Worm (Caenorhabditis elegans) whole organism, late embryonic: Measurements from ENCODE around the gene ubc-21.

ENCODE experiments used
- C08G9.2 ChIP-seq: sonication (generic microtip); optimal IDR thresholded peaks from 2 replicates; lab custom pipeline; 2016; ENCODE audit warnings: mild to moderate bottlenecking, missing genetic modification characterization, moderate library complexity, missing compliant biosample characterization
- F13H6.1 ChIP-seq: sonication (generic microtip); optimal IDR thresholded peaks from 2 replicates; lab custom pipeline; 2016; ENCODE audit warnings: missing genetic modification characterization, missing compliant biosample characterization
- K02D7.2 ChIP-seq: sonication (generic microtip); optimal IDR thresholded peaks from 2 replicates; lab custom pipeline; 2017; ENCODE audit warnings: mild to moderate bottlenecking, missing genetic modification characterization, missing compliant biosample characterization
- K09A11.1 ChIP-seq: sonication (generic microtip); optimal IDR thresholded peaks from 2 replicates; lab custom pipeline; 2017; ENCODE audit warnings: antibody characterized with exemption, mild to moderate bottlenecking, missing genetic modification characterization, missing compliant biosample characterization; ENCODE audit not compliant: insufficient read depth
- T23F11.4 ChIP-seq: fragments of 200-800 bp; sonication (Bioruptor generic); optimal IDR thresholded peaks from 2 replicates; lab custom pipeline; 2018; ENCODE audit warnings: mild to moderate bottlenecking, missing genetic modification characterization, missing compliant biosample characterization
- Y22D7AL.16 ChIP-seq: sonication (generic microtip); optimal IDR thresholded peaks from 2 replicates; lab custom pipeline; 2016; ENCODE audit warnings: missing genetic modification characterization, missing compliant biosample characterization
- ama-1 ChIP-seq: fragments of 150-350 bp; optimal IDR thresholded peaks from 2 replicates; lab custom pipeline; 2014
- ceh-14 ChIP-seq: sonication (generic microtip); optimal IDR thresholded peaks from 2 replicates; lab custom pipeline; 2016; ENCODE audit warnings: missing genotype, missing genetic modification characterization, missing compliant biosample characterization
- ceh-18 ChIP-seq: sonication (generic microtip); optimal IDR thresholded peaks from 2 replicates; lab custom pipeline; 2016; ENCODE audit warnings: missing genetic modification characterization, missing compliant biosample characterization
- ceh-2 ChIP-seq: sonication (generic microtip); optimal IDR thresholded peaks from 2 replicates; lab custom pipeline; 2016; ENCODE audit warnings: missing genotype, missing genetic modification characterization, missing compliant biosample characterization
- ceh-22 ChIP-seq: sonication (generic microtip); optimal IDR thresholded peaks from 2 replicates; lab custom pipeline; 2017; ENCODE audit warnings: missing biosample characterization, missing genetic modification characterization
- ceh-24 ChIP-seq: sonication (generic microtip); optimal IDR thresholded peaks from 2 replicates; lab custom pipeline; 2016; ENCODE audit warnings: mild to moderate bottlenecking, missing genetic modification characterization, missing compliant biosample characterization
- ceh-30 ChIP-seq: fragments of 150-350 bp; optimal IDR thresholded peaks from 2 replicates; lab custom pipeline; 2014; ENCODE audit warnings: missing biosample characterization, missing genetic modification characterization
- ceh-48 ChIP-seq: sonication (generic microtip); optimal IDR thresholded peaks from 2 replicates; lab custom pipeline; 2016; ENCODE audit warnings: missing genetic modification characterization, inconsistent platforms, missing compliant biosample characterization
- ceh-9 ChIP-seq: sonication (generic microtip); optimal IDR thresholded peaks from 2 replicates; lab custom pipeline; 2016; ENCODE audit warnings: mild to moderate bottlenecking, missing genetic modification characterization, inconsistent platforms, missing compliant biosample characterization
- che-1 ChIP-seq: sonication (generic microtip); optimal IDR thresholded peaks from 2 replicates; lab custom pipeline; 2016; ENCODE audit warnings: mild to moderate bottlenecking, missing genetic modification characterization, missing compliant biosample characterization
- dmd-4 ChIP-seq: sonication (generic microtip); optimal IDR thresholded peaks from 2 replicates; lab custom pipeline; 2016; ENCODE audit warnings: borderline replicate concordance, missing genetic modification characterization, missing compliant biosample characterization
- elt-2 ChIP-seq: sonication (generic microtip); optimal IDR thresholded peaks from 2 replicates; lab custom pipeline; 2016; ENCODE audit warnings: missing genetic modification reagents, missing genetic modification characterization, missing compliant biosample characterization
- elt-4 ChIP-seq: sonication (generic microtip); optimal IDR thresholded peaks from 2 replicates; lab custom pipeline; 2016; ENCODE audit warnings: missing genetic modification characterization, missing compliant biosample characterization
- fax-1 ChIP-seq: sonication (generic microtip); optimal IDR thresholded peaks from 2 replicates; lab custom pipeline; 2016; ENCODE audit warnings: missing genotype, missing genetic modification characterization, missing compliant biosample characterization
- fkh-10 ChIP-seq: fragments of 150-350 bp; optimal IDR thresholded peaks from 2 replicates; lab custom pipeline; 2014; ENCODE audit warnings: missing biosample characterization, missing genetic modification reagents, missing genetic modification characterization
- fkh-6 ChIP-seq: sonication (generic microtip); optimal IDR thresholded peaks from 2 replicates; lab custom pipeline; 2016; ENCODE audit warnings: missing genetic modification characterization, missing compliant biosample characterization
- hlh-13 ChIP-seq: fragments of 200-800 bp; sonication (Bioruptor generic); optimal IDR thresholded peaks from 2 replicates; lab custom pipeline; 2018; ENCODE audit warnings: mild to moderate bottlenecking, missing genetic modification characterization, missing compliant biosample characterization
- hlh-15 ChIP-seq: sonication (generic microtip); optimal IDR thresholded peaks from 2 replicates; lab custom pipeline; 2016; ENCODE audit warnings: missing genetic modification characterization, missing compliant biosample characterization
- hlh-30 ChIP-seq: sonication (generic microtip); optimal IDR thresholded peaks from 2 replicates; lab custom pipeline; 2017; ENCODE audit warnings: antibody characterized with exemption, missing genetic modification characterization, missing compliant biosample characterization; ENCODE audit not compliant: insufficient read depth
- hlh-8 ChIP-seq: sonication (generic microtip); optimal IDR thresholded peaks from 2 replicates; lab custom pipeline; 2016; ENCODE audit warnings: missing genotype, missing genetic modification characterization, missing compliant biosample characterization
- lin-11 ChIP-seq: fragments of 200-800 bp; sonication (Bioruptor generic); optimal IDR thresholded peaks from 2 replicates; lab custom pipeline; 2018; ENCODE audit warnings: mild to moderate bottlenecking, missing genetic modification characterization, missing compliant biosample characterization
- madf-2 ChIP-seq: sonication (generic microtip); optimal IDR thresholded peaks from 2 replicates; lab custom pipeline; 2017; ENCODE audit warnings: missing genetic modification characterization, missing compliant biosample characterization
- nfya-1 ChIP-seq: sonication (generic microtip); optimal IDR thresholded peaks from 2 replicates; lab custom pipeline; 2017; ENCODE audit warnings: missing genetic modification characterization, mild to moderate bottlenecking, missing compliant biosample characterization, antibody characterized with exemption, moderate library complexity
- npax-4 ChIP-seq: sonication (generic microtip); optimal IDR thresholded peaks from 2 replicates; lab custom pipeline; 2016; ENCODE audit warnings: missing genetic modification characterization, missing compliant biosample characterization
- odd-2 ChIP-seq: sonication (generic microtip); optimal IDR thresholded peaks from 2 replicates; lab custom pipeline; 2017; ENCODE audit warnings: antibody characterized with exemption, mild to moderate bottlenecking, missing genetic modification characterization, missing compliant biosample characterization
- pat-9 ChIP-seq: fragments of 200-800 bp; sonication (Bioruptor generic); optimal IDR thresholded peaks from 2 replicates; lab custom pipeline; 2018; ENCODE audit warnings: mild to moderate bottlenecking, missing genetic modification characterization, moderate library complexity, missing compliant biosample characterization
- pha-2 ChIP-seq: sonication (generic microtip); optimal IDR thresholded peaks from 2 replicates; lab custom pipeline; 2017; ENCODE audit warnings: mild to moderate bottlenecking, missing genetic modification characterization, missing compliant biosample characterization
- pha-4 ChIP-seq: fragments of 150-350 bp; optimal IDR thresholded peaks from 2 replicates; lab custom pipeline; 2018; ENCODE audit warnings: missing biosample characterization, missing genetic modification reagents, missing genetic modification characterization
- pqm-1 ChIP-seq: sonication (generic microtip); optimal IDR thresholded peaks from 2 replicates; lab custom pipeline; 2016; ENCODE audit warnings: missing genetic modification characterization, missing compliant biosample characterization
- pros-1 ChIP-seq: fragments of 150-350 bp; optimal IDR thresholded peaks from 2 replicates; lab custom pipeline; 2014; ENCODE audit warnings: missing biosample characterization, missing genetic modification reagents, missing genetic modification characterization
- ref-2 ChIP-seq: sonication (generic microtip); optimal IDR thresholded peaks from 2 replicates; lab custom pipeline; 2016; ENCODE audit warnings: missing genetic modification characterization, missing compliant biosample characterization
- rnt-1 ChIP-seq: sonication (generic microtip); optimal IDR thresholded peaks from 2 replicates; lab custom pipeline; 2016; ENCODE audit warnings: missing genetic modification characterization, missing compliant biosample characterization
- sox-2 ChIP-seq: fragments of 200-800 bp; sonication (Bioruptor generic); IDR thresholded peaks from 2 replicates; pipeline ENCODE4 v1.3.6; 2022; ENCODE audit warnings: missing genetic modification reagents, missing genetic modification characterization, missing compliant biosample characterization
- sox-4 ChIP-seq: sonication (generic microtip); optimal IDR thresholded peaks from 2 replicates; lab custom pipeline; 2017; ENCODE audit warnings: mild to moderate bottlenecking, missing genetic modification characterization, inconsistent platforms, missing compliant biosample characterization
- syd-9 ChIP-seq: sonication (generic microtip); optimal IDR thresholded peaks from 2 replicates; lab custom pipeline; 2016; ENCODE audit warnings: mild to moderate bottlenecking, missing genetic modification characterization, moderate library complexity, missing compliant biosample characterization
- tbx-7 ChIP-seq: sonication (generic microtip); optimal IDR thresholded peaks from 2 replicates; lab custom pipeline; 2016; ENCODE audit warnings: missing genotype, missing genetic modification characterization, missing compliant biosample characterization
- unc-3 ChIP-seq, 2 experiments: fragments of 200-800 bp in 1 of 2; sonication (Bioruptor generic) in 1 of 2; sonication (generic microtip) in 1 of 2; conservative IDR thresholded peaks in 1 of 2; optimal IDR thresholded peaks in 1 of 2; 2 replicates each; pipeline versions ENCODE4 v1.3.6 to Lab custom; 2016 to 2022; ENCODE audit warnings: missing compliant biosample characterization in 2 of 2, missing genetic modification characterization in 2 of 2, missing genetic modification reagents in 1 of 2
- unc-55 ChIP-seq: sonication (generic microtip); optimal IDR thresholded peaks from 2 replicates; lab custom pipeline; 2017; ENCODE audit warnings: missing biosample characterization, missing genetic modification reagents, missing genetic modification characterization

Gene ubc-21

DNA sequence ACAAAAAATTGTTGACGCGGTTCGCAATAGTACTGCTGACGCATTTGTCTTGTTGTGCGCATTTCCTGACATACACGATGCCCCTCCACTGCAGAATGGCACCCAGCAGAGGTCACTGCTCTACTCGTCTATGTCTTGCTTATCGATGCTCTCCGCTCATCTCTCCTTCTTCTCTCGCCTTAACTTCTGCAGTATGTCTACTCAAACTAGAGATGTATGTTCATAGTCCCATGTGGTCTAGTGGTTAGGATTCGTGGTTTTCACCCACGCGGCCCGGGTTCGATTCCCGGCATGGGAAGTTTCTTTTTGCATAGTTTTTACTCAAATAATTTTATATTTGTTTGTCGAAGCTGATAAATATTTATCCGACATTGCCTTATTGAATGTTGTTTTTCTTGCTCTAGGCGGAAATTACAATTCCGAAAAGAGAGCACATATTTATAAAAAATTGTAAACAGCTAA is 33.5 kb upstream of the ubc-21 start, which contains the start of gene C28G1.2 (continued):
- TF ChIP-seq hlh-13 (GFP tag; lab: Kevin White, UChicago) (peak; percentile 97), unc-3 (GFP tag; conservative IDR thresholded peaks at IDR 0.05; lab: Robert Waterston, UW) (peak; percentile 97), unc-3 (tag; optimal IDR thresholded peaks at IDR 0.05; lab: Kevin White, UChicago) (peak; percentile 94), ceh-48 (tag; lab: Kevin White, UChicago) (peak; percentile 89), sox-4 (tag; lab: Kevin White, UChicago) (peak; percentile 94), K02D7.2 (tag; lab: Kevin White, UChicago) (peak; percentile 94), lin-11 (peak; percentile 91), hlh-30 (tag; lab: Kevin White, UChicago) (peak; percentile 76), fkh-10 (GFP tag; lab: Kevin White, UChicago) (peak; percentile 80), ceh-2 (tag; lab: Kevin White, UChicago) (peak; percentile 89), sox-2 (GFP tag; lab: Robert Waterston, UW) (peak; percentile 86), ceh-14 (tag; lab: Kevin White, UChicago) (peak; percentile 92), tbx-7 (tag; lab: Kevin White, UChicago) (peak; percentile 77), pha-4 (tag; lab: Kevin White, UChicago) (no peak), pha-2 (peak; percentile 94), Y22D7AL.16 (tag; lab: Kevin White, UChicago) (peak; percentile 96), T23F11.4 (peak; percentile 96), odd-2 (tag; lab: Kevin White, UChicago) (peak; percentile 71), fkh-6 (peak; percentile 91), syd-9 (tag; lab: Kevin White, UChicago) (peak; percentile 96), K09A11.1 (tag; lab: Kevin White, UChicago) (peak; percentile 87), unc-55 (GFP tag; lab: Kevin White, UChicago) (peak; percentile 25), rnt-1 (tag; lab: Kevin White, UChicago) (peak; percentile 96), elt-2 (tag; lab: Kevin White, UChicago) (peak; percentile 96), madf-2 (tag; lab: Kevin White, UChicago) (peak; percentile 93), ceh-24 (tag; lab: Kevin White, UChicago) (peak; percentile 79), pqm-1 (tag; lab: Kevin White, UChicago) (peak; percentile 85), hlh-15 (tag; lab: Kevin White, UChicago) (peak; percentile 91), ceh-18 (tag; lab: Kevin White, UChicago) (peak; percentile 94), C08G9.2 (tag; lab: Kevin White, UChicago) (peak; percentile 87)

DNA sequence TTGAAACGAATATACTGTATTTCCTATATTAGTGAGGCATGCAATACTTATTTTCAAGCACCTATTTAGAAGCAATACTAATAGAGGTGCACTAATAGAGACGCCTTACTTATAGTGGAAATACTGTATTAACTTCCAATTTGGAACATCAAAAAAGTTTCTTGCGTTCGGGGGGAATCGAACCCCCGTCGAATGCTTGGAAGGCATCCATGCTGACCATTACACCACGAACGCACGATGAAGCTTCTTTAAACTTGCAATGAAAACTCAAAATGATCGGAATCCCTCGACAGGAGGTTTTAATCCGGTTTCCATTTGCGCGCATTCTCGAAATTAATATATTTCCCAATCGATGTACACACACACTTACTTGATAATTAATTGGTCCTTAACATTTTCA is 31.2 kb upstream of the ubc-21 start:
- TF ChIP-seq pha-4 (tag; lab: Kevin White, UChicago) (no peak), unc-3 (GFP tag; conservative IDR thresholded peaks at IDR 0.05; lab: Robert Waterston, UW) (no peak), unc-3 (tag; optimal IDR thresholded peaks at IDR 0.05; lab: Kevin White, UChicago) (no peak), ceh-2 (tag; lab: Kevin White, UChicago) (no peak), che-1 (tag; lab: Kevin White, UChicago) (no peak), nfya-1 (tag; lab: Kevin White, UChicago) (no peak), F13H6.1 (no peak), ceh-22 (no peak), ama-1 (lab: Kevin White, UChicago) (no peak), pat-9 (no peak), hlh-30 (tag; lab: Kevin White, UChicago) (no peak), ceh-30 (tag; lab: Kevin White, UChicago) (no peak)

DNA sequence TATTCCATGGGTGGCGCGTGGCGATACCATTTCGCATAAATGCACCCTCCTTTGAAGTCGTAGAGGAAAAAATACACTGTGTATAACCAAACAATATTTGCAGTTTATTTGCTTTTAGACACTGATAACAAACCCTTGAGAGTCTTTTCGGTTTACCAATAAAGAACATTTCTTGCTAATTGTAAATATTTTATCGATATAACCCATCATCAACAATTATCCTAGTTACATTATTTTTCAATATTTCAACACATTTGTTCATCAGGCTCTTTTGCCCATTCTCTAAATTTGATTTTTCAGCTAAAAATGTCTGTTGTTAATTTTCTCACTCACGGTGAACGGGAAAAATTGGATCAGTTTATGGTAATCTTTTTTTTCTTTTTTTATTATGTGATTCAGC is 25.4 kb upstream of the ubc-21 start, which contains the start of gene ubc-23:
Gene ubc-23 (plus strand): TSS at position 301 of the 400 bp plus-strand sequence.
- no peak for TF ChIP-seq sox-2 (GFP tag; lab: Robert Waterston, UW)
- TF ChIP-seq ceh-9 (tag; lab: Kevin White, UChicago) = no peak
- no peak for TF ChIP-seq T23F11.4
- no peak for TF ChIP-seq pha-4 (tag; lab: Kevin White, UChicago)
- no peak for TF ChIP-seq unc-3 (GFP tag; conservative IDR thresholded peaks at IDR 0.05; lab: Robert Waterston, UW)
- no peak for TF ChIP-seq unc-3 (tag; optimal IDR thresholded peaks at IDR 0.05; lab: Kevin White, UChicago)
- no peak for TF ChIP-seq C08G9.2 (tag; lab: Kevin White, UChicago)
- no peak for TF ChIP-seq ref-2 (tag; lab: Kevin White, UChicago)
- no peak for TF ChIP-seq fax-1 (tag; lab: Kevin White, UChicago)
- TF ChIP-seq pros-1 (tag; lab: Kevin White, UChicago) = no peak
- no peak for TF ChIP-seq elt-4 (tag; lab: Kevin White, UChicago)
- TF ChIP-seq hlh-8 (tag; lab: Kevin White, UChicago) = no peak
- TF ChIP-seq dmd-4 (tag; lab: Kevin White, UChicago) = no peak
- no peak for TF ChIP-seq npax-4 (tag; lab: Kevin White, UChicago)
